Fruit fly (Drosophila melanogaster): ENCODE measurements around the gene CG9555.

Gene CG9555

DNA sequence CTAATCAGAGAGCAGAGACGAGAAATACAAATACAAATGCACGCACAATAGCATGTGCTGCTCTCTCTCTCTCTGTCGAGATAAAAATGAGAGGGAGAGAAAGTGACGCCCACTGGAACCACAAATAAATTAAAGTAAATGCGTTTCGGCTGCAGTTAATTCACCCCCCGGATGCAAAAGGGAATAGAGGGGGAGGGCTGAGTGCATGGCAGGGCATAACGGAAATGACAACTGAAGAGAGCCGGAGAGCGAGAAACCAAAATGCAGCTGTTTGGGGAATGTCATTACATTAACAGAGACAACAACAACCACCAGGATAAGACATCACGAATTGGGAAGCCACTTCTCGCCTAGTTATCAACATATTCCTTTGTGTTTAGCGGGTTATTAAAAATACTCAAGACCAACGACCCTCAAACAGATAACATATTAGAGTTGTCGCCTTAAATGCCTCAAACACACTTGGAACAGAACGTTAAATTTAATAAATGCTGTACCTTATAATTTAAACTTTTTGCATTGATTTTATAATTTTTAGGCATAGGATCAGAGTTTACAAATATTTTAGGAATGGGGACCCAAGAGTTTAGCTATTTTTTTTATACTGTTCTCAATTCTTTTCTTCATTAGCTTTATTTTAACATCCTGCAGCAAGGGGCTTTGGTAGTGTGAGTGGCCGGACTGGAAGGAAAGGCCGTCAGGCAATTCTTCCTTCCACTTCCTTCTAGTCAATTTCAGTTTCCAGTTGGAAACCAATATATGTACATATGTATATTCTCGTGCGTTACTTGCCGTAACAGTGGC, 41.4 kb upstream of the CG9555 start (continued):
- TF ChIP-seq CG2678 (tag; optimal IDR thresholded peaks at IDR 0.05): peak; percentile 16
- peak; percentile 34 for TF ChIP-seq fd64A (GFP tag; optimal IDR thresholded peaks at IDR 0.05)
- TF ChIP-seq chinmo (GFP tag; IDR thresholded peaks at IDR 0.05; ENCODE audit: partially characterized antibody): 0 out of 4 replicates have a peak, but pooled peaks have one; percentile 15
- no peak for TF ChIP-seq NFAT (GFP tag; IDR thresholded peaks at IDR 0.05)
- peak; percentile 58; the same call in 1 of the 3 replicates for TF ChIP-seq ci (GFP tag; IDR thresholded peaks at IDR 0.05)
- TF ChIP-seq CG9215 (GFP tag; IDR thresholded peaks at IDR 0.05): no peak
- peak; percentile 42 for TF ChIP-seq CG15479 (GFP tag; optimal IDR thresholded peaks at IDR 0.05)
- TF ChIP-seq z (GFP tag; IDR thresholded peaks at IDR 0.05): 0 out of 3 replicates have a peak, but pooled peaks have one; percentile 16
- peak; percentile 39 for TF ChIP-seq Vsx1 (GFP tag; optimal IDR thresholded peaks at IDR 0.05)
- no peak for TF ChIP-seq kay (GFP tag; optimal IDR thresholded peaks at IDR 0.05)
- peak; percentile 63 for TF ChIP-seq CG7745 (tag; optimal IDR thresholded peaks at IDR 0.05)
- TF ChIP-seq Trl (optimal IDR thresholded peaks at IDR 0.05): peak; percentile 58 to 83
- TF ChIP-seq Trl (GFP tag; optimal IDR thresholded peaks at IDR 0.05): peak; percentile 7
- peak in 1 of 2 experiments; percentile 47 for TF ChIP-seq insv (GFP tag; optimal IDR thresholded peaks at IDR 0.05)
- no peak for TF ChIP-seq ftz-f1 (GFP tag; optimal IDR thresholded peaks at IDR 0.05)
- no peak for TF ChIP-seq D (optimal IDR thresholded peaks at IDR 0.05)
- TF ChIP-seq D (GFP tag; optimal IDR thresholded peaks at IDR 0.05): peak; percentile 30
- peak; percentile 69 for TF ChIP-seq HLHmδ (GFP tag; optimal IDR thresholded peaks at IDR 0.05)
- TF ChIP-seq unc-4 (GFP tag; IDR thresholded peaks at IDR 0.05; ENCODE audit: partially characterized antibody): no peak
- no peak for TF ChIP-seq fd102C (GFP tag; optimal IDR thresholded peaks at IDR 0.05)
- TF ChIP-seq HLH54F (GFP tag; optimal IDR thresholded peaks at IDR 0.05): no peak
- TF ChIP-seq odd (GFP tag; optimal IDR thresholded peaks at IDR 0.05): peak; percentile 8
- no peak for TF ChIP-seq mld (GFP tag; IDR thresholded peaks at IDR 0.05; ENCODE audit: partially characterized antibody)
- TF ChIP-seq run (tag; optimal IDR thresholded peaks at IDR 0.05): peak; percentile 36
- peak; percentile 11 for TF ChIP-seq stwl (tag; optimal IDR thresholded peaks at IDR 0.05)
- peak; percentile 16 for TF ChIP-seq CG10979 (tag; optimal IDR thresholded peaks at IDR 0.05)
- peak; percentile 12 for TF ChIP-seq CG12391 (tag; optimal IDR thresholded peaks at IDR 0.05)
- peak; percentile 32 for TF ChIP-seq CG9727 (GFP tag; optimal IDR thresholded peaks at IDR 0.05)
- 0 out of 2 replicates have a peak, but pooled peaks have one; percentile 16 for TF ChIP-seq stc (GFP tag; IDR thresholded peaks at IDR 0.05)
- TF ChIP-seq chm (GFP tag; IDR thresholded peaks at IDR 0.05): 0 out of 2 replicates have a peak, but pooled peaks have one; percentile 40
- peak; percentile 59 for TF ChIP-seq cg (GFP tag; optimal IDR thresholded peaks at IDR 0.05)
- TF ChIP-seq yki (optimal IDR thresholded peaks at IDR 0.05): peak; percentile 54
- TF ChIP-seq Awh (GFP tag; IDR thresholded peaks at IDR 0.05): peak; percentile 29; the same call in 1 of the 2 replicates
- TF ChIP-seq nerfin-1 (tag; optimal IDR thresholded peaks at IDR 0.05): peak; percentile 50
- TF ChIP-seq sens (GFP tag): peak; percentile 87
- TF ChIP-seq CG2712 (tag; optimal IDR thresholded peaks at IDR 0.05): peak; percentile 11
- TF ChIP-seq D19A (tag; optimal IDR thresholded peaks at IDR 0.05): peak; percentile 42

DNA sequence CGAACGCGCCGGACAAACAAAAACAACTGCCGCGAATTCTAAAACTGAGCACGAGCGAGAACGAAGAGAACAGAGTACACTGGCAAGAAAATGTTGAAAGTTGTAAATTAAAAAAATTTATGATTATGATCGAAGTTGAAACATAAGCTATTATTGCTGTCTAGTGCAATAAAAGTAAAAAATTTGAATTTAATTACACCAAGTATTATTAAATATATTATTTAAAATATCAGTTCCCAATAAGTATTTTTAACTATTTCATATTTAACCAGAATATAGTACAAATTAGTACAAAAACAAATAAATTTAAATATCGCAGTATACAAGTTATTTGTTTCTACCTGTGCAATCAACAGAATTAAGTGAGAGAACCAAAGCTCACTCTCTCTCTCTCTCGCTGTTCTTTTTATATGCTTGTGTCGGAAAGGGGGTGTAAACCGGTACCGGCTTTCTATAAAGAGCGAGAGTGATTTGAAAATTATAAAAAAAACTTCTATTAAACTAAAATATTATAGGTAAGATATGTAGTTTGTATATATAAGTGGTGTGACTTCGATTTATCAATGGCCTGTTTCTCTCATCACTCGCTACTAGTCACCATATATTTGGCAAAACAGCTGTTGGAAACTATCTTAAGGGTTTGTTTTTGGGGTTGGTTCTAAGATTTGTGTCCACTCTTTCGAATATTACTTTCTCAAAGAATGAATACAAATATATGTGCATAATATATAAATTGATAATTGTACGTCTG, 40.2 kb upstream of the CG9555 start, which contains the start of gene C1GalTA:
Gene C1GalTA (minus strand): TSS at position 33 of the 751 bp plus-strand sequence.
- TF ChIP-seq CG10267 (tag; optimal IDR thresholded peaks at IDR 0.05) (peak; percentile 98), D (optimal IDR thresholded peaks at IDR 0.05) (no peak), D (GFP tag; optimal IDR thresholded peaks at IDR 0.05) (peak; percentile 97), unpg (GFP tag; optimal IDR thresholded peaks at IDR 0.05) (peak; percentile 99), Ets65A (GFP tag) (peak; percentile 94), CG1647 (GFP tag; optimal IDR thresholded peaks at IDR 0.05) (peak; percentile 36), CG8944 (GFP tag; optimal IDR thresholded peaks at IDR 0.05) (no peak), NC2α (GFP tag; optimal IDR thresholded peaks at IDR 0.05) (no peak), CG12391 (tag; optimal IDR thresholded peaks at IDR 0.05) (peak; percentile 100), Hmr (GFP tag; optimal IDR thresholded peaks at IDR 0.05) (peak; percentile 99), CG14050 (GFP tag; IDR thresholded peaks at IDR 0.05) (peak; percentile 79), CG17829 (tag; optimal IDR thresholded peaks at IDR 0.05) (peak; percentile 100), Abd-B (GFP tag; optimal IDR thresholded peaks at IDR 0.05) (peak; percentile 97), CG3163 (GFP tag; optimal IDR thresholded peaks at IDR 0.05) (peak; percentile 23), sisA (GFP tag; IDR thresholded peaks at IDR 0.05) (peak; percentile 86)

Data from whole organism, embryonic.